Fruit fly (Drosophila melanogaster) whole organism, pupa: Measurements from ENCODE around the gene CG9641.
A peak's percentile ranks its signal among the peaks of the same experiment; 100 is the strongest.

Experiments
- CG12605 ChIP-seq: fragments of 200-800 bp; sonication (Bioruptor generic); IDR thresholded peaks from 2 replicates; pipeline ENCODE4 v1.3.6; 2022; ENCODE audit warnings: missing biosample characterization, missing genetic modification characterization
- CG13204 ChIP-seq: fragments of 200-800 bp; sonication (Bioruptor generic); optimal IDR thresholded peaks from 2 replicates; lab custom pipeline; 2018; ENCODE audit warnings: missing biosample characterization, mild to moderate bottlenecking, missing genetic modification characterization, moderate library complexity
- CG14655 ChIP-seq: fragments of 200-800 bp; sonication (Bioruptor generic); optimal IDR thresholded peaks from 3 replicates; lab custom pipeline; 2017; ENCODE audit warnings: mild to moderate bottlenecking, missing biosample characterization, missing genetic modification reagents, missing genetic modification characterization
- CG17806 ChIP-seq: fragments of 200-800 bp; sonication (Bioruptor generic); optimal IDR thresholded peaks from 2 replicates; lab custom pipeline; 2018; ENCODE audit warnings: missing biosample characterization, mild to moderate bottlenecking, missing genetic modification characterization, moderate library complexity
- CG8159 ChIP-seq: fragments of 200-800 bp; sonication (Bioruptor generic); optimal IDR thresholded peaks from 3 replicates; lab custom pipeline; 2018; ENCODE audit warnings: missing biosample characterization, mild to moderate bottlenecking, missing genetic modification characterization, moderate library complexity
- CG8301 ChIP-seq: fragments of 200-800 bp; sonication (Bioruptor generic); optimal IDR thresholded peaks from 2 replicates; lab custom pipeline; 2018; ENCODE audit warnings: missing biosample characterization, mild to moderate bottlenecking, missing genetic modification characterization
- D1 ChIP-seq: fragments of 200-800 bp; sonication (Bioruptor generic); optimal IDR thresholded peaks from 2 replicates; lab custom pipeline; 2018; ENCODE audit warnings: missing biosample characterization, mild to moderate bottlenecking, missing genetic modification characterization, moderate library complexity
- EcR ChIP-seq: fragments of 200-800 bp; sonication (Bioruptor generic); optimal IDR thresholded peaks from 3 replicates; lab custom pipeline; 2019; ENCODE audit warnings: missing biosample characterization, missing genetic modification characterization, mild to moderate bottlenecking, moderate library complexity, missing genetic modification reagents
- Ets98B ChIP-seq: fragments of 200-800 bp; sonication (Bioruptor generic); IDR thresholded peaks from 2 replicates; pipeline ENCODE4 v1.3.6; 2022; ENCODE audit warnings: missing biosample characterization, missing genetic modification characterization
- Pif1A ChIP-seq: fragments of 200-800 bp; sonication (Bioruptor generic); optimal IDR thresholded peaks from 3 replicates; lab custom pipeline; 2016; ENCODE audit warnings: missing biosample characterization, missing genetic modification characterization
- Pif1B ChIP-seq: fragments of 200-800 bp; sonication (Bioruptor generic); optimal IDR thresholded peaks from 3 replicates; lab custom pipeline; 2016; ENCODE audit warnings: missing biosample characterization, missing genetic modification characterization
- Snoo ChIP-seq: fragments of 200-800 bp; sonication (Bioruptor generic); optimal IDR thresholded peaks from 3 replicates; lab custom pipeline; 2017; ENCODE audit warnings: missing biosample characterization, mild to moderate bottlenecking, missing genetic modification characterization, inconsistent platforms
- gl ChIP-seq: fragments of 200-800 bp; sonication (Bioruptor generic); optimal IDR thresholded peaks from 2 replicates; lab custom pipeline; 2018; ENCODE audit warnings: missing biosample characterization, mild to moderate bottlenecking, missing genetic modification characterization
- rn ChIP-seq: fragments of 200-800 bp; sonication (Bioruptor generic); IDR thresholded peaks from 2 replicates; pipeline ENCODE4 v1.3.6; 2022; ENCODE audit warnings: missing biosample characterization, missing genetic modification characterization

DNA sequence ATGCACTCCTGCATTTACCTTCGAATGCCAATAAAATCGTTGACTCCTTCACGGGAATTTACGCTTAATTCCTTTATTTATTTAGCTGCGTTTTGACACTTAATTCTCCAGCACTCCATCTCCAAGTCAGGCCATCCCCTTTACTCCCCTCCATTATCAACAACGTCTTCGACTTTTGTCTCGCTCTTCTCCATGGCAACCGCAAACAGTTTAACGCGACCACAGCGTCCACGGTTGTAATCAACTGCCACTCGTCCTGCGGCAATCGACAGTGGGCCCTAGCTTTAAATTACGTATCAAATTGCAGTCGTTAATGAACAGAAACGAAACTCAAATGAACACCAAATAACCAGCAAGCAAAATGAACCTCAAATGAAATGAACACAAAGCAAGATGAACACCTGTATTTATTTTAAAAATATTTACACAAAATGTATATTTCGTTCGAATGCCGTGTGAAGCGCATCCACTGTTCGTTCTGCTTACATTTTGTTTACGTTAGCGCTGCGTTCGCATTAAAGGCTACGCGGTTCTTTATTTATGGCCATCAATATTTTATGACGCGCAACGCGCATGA, 45.0 kb downstream of the CG9641 start:
- TF ChIP-seq Snoo (tag; lab: Kevin White, UChicago) (peak; percentile 41), CG8159 (peak; percentile 85), D1 (tag; lab: Kevin White, UChicago) (peak; percentile 56), CG17806 (tag; lab: Kevin White, UChicago) (peak; percentile 82), Pif1B (GFP tag; lab: Kevin White, UChicago) (peak; percentile 74), CG13204 (peak; percentile 68), EcR (GFP tag; lab: Kevin White, UChicago) (peak; percentile 68), CG12605 (peak; percentile 37; the same call in 1 of the 2 replicates), CG14655 (GFP tag; lab: Kevin White, UChicago) (peak; percentile 71), gl (tag; lab: Kevin White, UChicago) (peak; percentile 63), rn (no peak), Ets98B (GFP tag; lab: Robert Waterston, UW) (no peak; the same call in 1 of the 2 replicates), Pif1A (GFP tag; lab: Kevin White, UChicago) (peak; percentile 82), CG8301 (tag; lab: Kevin White, UChicago) (peak; percentile 51)
